Fruit fly (Drosophila melanogaster) whole organism, embryonic: ENCODE results near the gene Mdh1.
A peak's percentile ranks its signal among the peaks of the same experiment; 100 is the strongest.

Source experiments
- ATbp ChIP-seq: fragments of 200-800 bp; sonication (Bioruptor generic); optimal IDR thresholded peaks from 2 replicates; lab custom pipeline; 2017; ENCODE audit warnings: missing biosample characterization, mild to moderate bottlenecking, missing genetic modification characterization, missing genetic modification reagents
- Atf3 ChIP-seq: fragments of 200-800 bp; sonication (Bioruptor generic); optimal IDR thresholded peaks from 3 replicates; lab custom pipeline; 2016; ENCODE audit warnings: missing biosample characterization, missing genetic modification characterization
- B-H2 ChIP-seq: fragments of 200-800 bp; sonication (Bioruptor generic); optimal IDR thresholded peaks from 2 replicates; lab custom pipeline; 2018; ENCODE audit warnings: missing biosample characterization, mild to moderate bottlenecking, missing genetic modification characterization
- BtbVII ChIP-seq: fragments of 200-800 bp; sonication (Bioruptor generic); optimal IDR thresholded peaks from 3 replicates; lab custom pipeline; 2017; ENCODE audit warnings: missing biosample characterization, mild to moderate bottlenecking, missing genetic modification characterization
- Bteb2 ChIP-seq: fragments of 200-800 bp; sonication (Bioruptor generic); optimal IDR thresholded peaks from 2 replicates; lab custom pipeline; 2016; ENCODE audit warnings: missing biosample characterization, missing genetic modification characterization
- CG10147 ChIP-seq: fragments of 200-800 bp; sonication (Bioruptor generic); optimal IDR thresholded peaks from 2 replicates; lab custom pipeline; 2019; ENCODE audit warnings: missing biosample characterization, mild to moderate bottlenecking, missing genetic modification characterization, moderate library complexity
- CG10209 ChIP-seq: fragments of 200-800 bp; sonication (Bioruptor generic); optimal IDR thresholded peaks from 3 replicates; lab custom pipeline; 2017; ENCODE audit warnings: missing biosample characterization, mild to moderate bottlenecking, missing genetic modification characterization, missing genetic modification reagents
- CG1024 ChIP-seq: fragments of 200-800 bp; sonication (Bioruptor generic); IDR thresholded peaks from 2 replicates; pipeline ENCODE4 v1.3.6; 2022; ENCODE audit warnings: missing biosample characterization, missing genetic modification characterization
- CG10959 ChIP-seq: fragments of 200-800 bp; sonication (Bioruptor generic); IDR thresholded peaks from 2 replicates; pipeline ENCODE4 v1.3.6; 2022; ENCODE audit warnings: missing biosample characterization, missing genetic modification characterization
- CG11085 ChIP-seq: fragments of 200-800 bp; sonication (Bioruptor generic); IDR thresholded peaks from 2 replicates; pipeline ENCODE4 v1.3.6; 2022; ENCODE audit warnings: missing biosample characterization, missing genetic modification characterization
- CG12659 ChIP-seq: fragments of 200-800 bp; sonication (Bioruptor generic); optimal IDR thresholded peaks from 3 replicates; lab custom pipeline; 2017; ENCODE audit warnings: mild to moderate bottlenecking, missing biosample characterization, missing genetic modification reagents, missing genetic modification characterization
- CG13287 ChIP-seq: fragments of 200-800 bp; sonication (Bioruptor generic); IDR thresholded peaks from 2 replicates; pipeline ENCODE4 v1.3.6; 2022; ENCODE audit warnings: missing biosample characterization, missing genetic modification characterization; ENCODE audit not compliant: partially characterized antibody
- CG14050 ChIP-seq: fragments of 200-800 bp; sonication (Bioruptor generic); IDR thresholded peaks from 3 replicates; pipeline ENCODE4 v1.3.6; 2022; ENCODE audit warnings: missing biosample characterization, missing genetic modification characterization
- CG14710 ChIP-seq: fragments of 200-800 bp; sonication (Bioruptor generic); optimal IDR thresholded peaks from 3 replicates; lab custom pipeline; 2019; ENCODE audit warnings: missing biosample characterization, mild to moderate bottlenecking, missing genetic modification characterization, moderate library complexity
- CG15514 ChIP-seq: fragments of 200-800 bp; sonication (Bioruptor generic); optimal IDR thresholded peaks from 3 replicates; lab custom pipeline; 2017; ENCODE audit warnings: missing biosample characterization, missing genetic modification characterization, mild to moderate bottlenecking, moderate library complexity, missing genetic modification reagents
- CG32772 ChIP-seq: fragments of 200-800 bp; sonication (Bioruptor generic); IDR thresholded peaks from 2 replicates; pipeline ENCODE4 v1.3.6; 2022; ENCODE audit warnings: missing biosample characterization, missing genetic modification characterization
- CG4617 ChIP-seq: fragments of 200-800 bp; sonication (Bioruptor generic); optimal IDR thresholded peaks from 3 replicates; lab custom pipeline; 2016; ENCODE audit warnings: missing biosample characterization, missing genetic modification characterization, borderline replicate concordance
- CG6254 ChIP-seq: fragments of 200-800 bp; sonication (Bioruptor generic); optimal IDR thresholded peaks from 3 replicates; lab custom pipeline; 2017; ENCODE audit warnings: mild to moderate bottlenecking, missing biosample characterization, missing genetic modification reagents, missing genetic modification characterization
- CG6791 ChIP-seq: fragments of 200-800 bp; sonication (Bioruptor generic); IDR thresholded peaks from 3 replicates; pipeline ENCODE4 v1.3.6; 2022; ENCODE audit warnings: missing biosample characterization, missing genetic modification characterization; ENCODE audit not compliant: partially characterized antibody
- CG7372 ChIP-seq: fragments of 200-800 bp; sonication (Bioruptor generic); IDR thresholded peaks from 2 replicates; pipeline ENCODE4 v1.3.6; 2022; ENCODE audit warnings: missing biosample characterization, missing genetic modification characterization
- CG7786 ChIP-seq: fragments of 200-800 bp; sonication (Bioruptor generic); optimal IDR thresholded peaks from 2 replicates; lab custom pipeline; 2016; ENCODE audit warnings: missing biosample characterization, missing genetic modification characterization
- CG7963 ChIP-seq: fragments of 200-800 bp; sonication (Bioruptor generic); IDR thresholded peaks from 3 replicates; pipeline ENCODE4 v1.3.6; 2022; ENCODE audit warnings: missing biosample characterization, missing genetic modification characterization; ENCODE audit not compliant: partially characterized antibody
- CG8359 ChIP-seq: fragments of 200-800 bp; sonication (Bioruptor generic); optimal IDR thresholded peaks from 2 replicates; lab custom pipeline; 2017; ENCODE audit warnings: missing biosample characterization, mild to moderate bottlenecking, missing genetic modification characterization, borderline replicate concordance
- D ChIP-seq, 2 experiments: fragments of 200-800 bp in 1 of 2; fragments of >200 bp in 1 of 2; sonication (Bioruptor generic) in 1 of 2; optimal IDR thresholded peaks; 2 replicates in 1 of 2; 3 replicates in 1 of 2; lab custom pipeline; 2017; ENCODE audit warnings: mild to moderate bottlenecking in 1 of 2, missing biosample characterization in 1 of 2, missing genetic modification characterization in 1 of 2, missing genetic modification reagents in 1 of 2
- GATAe ChIP-seq: fragments of 200-800 bp; sonication (Bioruptor generic); conservative IDR thresholded peaks from 2 replicates; pipeline ENCODE4 v1.3.6; 2022; ENCODE audit warnings: missing biosample characterization, missing genetic modification characterization
- HLH4C ChIP-seq: fragments of 200-800 bp; sonication (Bioruptor generic); IDR thresholded peaks from 3 replicates; pipeline ENCODE4 v1.3.6; 2022; ENCODE audit warnings: missing biosample characterization, missing genetic modification characterization; ENCODE audit not compliant: partially characterized antibody
- Hsf ChIP-seq: fragments of 200-800 bp; sonication (Bioruptor generic); optimal IDR thresholded peaks from 3 replicates; lab custom pipeline; 2016; ENCODE audit warnings: missing biosample characterization, missing genetic modification characterization
- Jarid2 ChIP-seq: fragments of 200-800 bp; sonication (Bioruptor generic); optimal IDR thresholded peaks from 3 replicates; lab custom pipeline; 2017; ENCODE audit warnings: mild to moderate bottlenecking, missing biosample characterization, missing genetic modification reagents, missing genetic modification characterization
- Kr ChIP-seq: fragments of 200-800 bp; sonication (Bioruptor generic); optimal IDR thresholded peaks from 2 replicates; lab custom pipeline; 2017; ENCODE audit warnings: missing biosample characterization, mild to moderate bottlenecking, missing genetic modification characterization
- MBD-R2 ChIP-seq: fragments of 200-800 bp; sonication (Bioruptor generic); IDR thresholded peaks from 2 replicates; pipeline ENCODE4 v1.3.6; 2022; ENCODE audit warnings: missing biosample characterization, missing genetic modification characterization
- NK7.1 ChIP-seq: fragments of 200-800 bp; sonication (Bioruptor generic); optimal IDR thresholded peaks from 3 replicates; lab custom pipeline; 2016; ENCODE audit warnings: missing biosample characterization, missing genetic modification characterization
- Ptx1 ChIP-seq: fragments of 200-800 bp; sonication (Bioruptor generic); IDR thresholded peaks from 2 replicates; pipeline ENCODE4 v1.3.6; 2022; ENCODE audit warnings: missing biosample characterization, missing genetic modification characterization
- Scr ChIP-seq: fragments of 200-800 bp; sonication (Bioruptor generic); IDR thresholded peaks from 2 replicates; pipeline ENCODE4 v1.3.6; 2022; ENCODE audit warnings: missing biosample characterization, missing genetic modification characterization; ENCODE audit not compliant: partially characterized antibody
- Sox100B ChIP-seq: fragments of 200-800 bp; sonication (Bioruptor generic); optimal IDR thresholded peaks from 3 replicates; lab custom pipeline; 2018; ENCODE audit warnings: missing biosample characterization, mild to moderate bottlenecking, missing genetic modification characterization
- Sry-δ ChIP-seq: fragments of 200-800 bp; sonication (Bioruptor generic); optimal IDR thresholded peaks from 2 replicates; lab custom pipeline; 2016; ENCODE audit warnings: missing biosample characterization, missing genetic modification characterization
- Taf1 ChIP-seq: fragments of 200-800 bp; sonication (Bioruptor generic); IDR thresholded peaks from 2 replicates; pipeline ENCODE4 v1.3.6; 2022; ENCODE audit warnings: missing biosample characterization, missing genetic modification characterization
- bbx ChIP-seq: fragments of 200-800 bp; sonication (Bioruptor generic); IDR thresholded peaks from 2 replicates; pipeline ENCODE4 v1.3.6; 2022; ENCODE audit warnings: missing biosample characterization, missing genetic modification characterization; ENCODE audit not compliant: partially characterized antibody
- chinmo ChIP-seq: fragments of 200-800 bp; sonication (Bioruptor generic); IDR thresholded peaks from 4 replicates; pipeline ENCODE4 v1.3.6; 2022; ENCODE audit warnings: missing biosample characterization, missing genetic modification characterization; ENCODE audit not compliant: partially characterized antibody
- ci ChIP-seq: fragments of 200-800 bp; sonication (Bioruptor generic); IDR thresholded peaks from 3 replicates; pipeline ENCODE4 v1.3.6; 2022; ENCODE audit warnings: missing biosample characterization, missing genetic modification characterization
- dpn ChIP-seq, 2 experiments: fragments of 200-800 bp; sonication (Bioruptor generic); optimal IDR thresholded peaks; 3 replicates each; lab custom pipeline; 2016; ENCODE audit warnings: missing biosample characterization in 2 of 2, missing genetic modification characterization in 2 of 2
- hb ChIP-seq: fragments of 200-800 bp; sonication (Bioruptor generic); IDR thresholded peaks from 3 replicates; pipeline ENCODE4 v1.3.6; 2022; ENCODE audit warnings: missing biosample characterization, missing genetic modification characterization; ENCODE audit not compliant: partially characterized antibody
- klu ChIP-seq: fragments of 200-800 bp; sonication (Bioruptor generic); IDR thresholded peaks from 2 replicates; pipeline ENCODE4 v1.3.6; 2022; ENCODE audit warnings: missing biosample characterization, missing genetic modification characterization
- nmo ChIP-seq: fragments of 200-800 bp; sonication (Bioruptor generic); optimal IDR thresholded peaks from 2 replicates; lab custom pipeline; 2018; ENCODE audit warnings: missing biosample characterization, mild to moderate bottlenecking, missing genetic modification characterization, moderate library complexity
- otp ChIP-seq: fragments of 200-800 bp; sonication (Bioruptor generic); IDR thresholded peaks from 3 replicates; pipeline ENCODE4, ENCODE4 v1.3.6; 2022; ENCODE audit warnings: missing biosample characterization, missing genetic modification characterization
- psq ChIP-seq: fragments of 200-800 bp; sonication (Bioruptor generic); optimal IDR thresholded peaks from 2 replicates; lab custom pipeline; 2017; ENCODE audit warnings: missing biosample characterization, missing genetic modification characterization
- ro ChIP-seq: fragments of 200-800 bp; sonication (Bioruptor generic); IDR thresholded peaks from 2 replicates; pipeline ENCODE4 v1.3.6; 2022; ENCODE audit warnings: missing biosample characterization, missing genetic modification characterization
- sisA ChIP-seq: fragments of 200-800 bp; sonication (Bioruptor generic); IDR thresholded peaks from 2 replicates; pipeline ENCODE4 v1.3.6; 2022; ENCODE audit warnings: missing biosample characterization, missing genetic modification characterization
- stwl ChIP-seq: fragments of 200-800 bp; sonication (Bioruptor generic); optimal IDR thresholded peaks from 3 replicates; lab custom pipeline; 2018; ENCODE audit warnings: missing biosample characterization, mild to moderate bottlenecking, missing genetic modification characterization, moderate library complexity
- tap ChIP-seq: fragments of 200-800 bp; optimal IDR thresholded peaks from 3 replicates; lab custom pipeline; 2019; ENCODE audit warnings: missing biosample characterization, mild to moderate bottlenecking, missing genetic modification characterization, moderate library complexity

The Mdh1 gene

DNA sequence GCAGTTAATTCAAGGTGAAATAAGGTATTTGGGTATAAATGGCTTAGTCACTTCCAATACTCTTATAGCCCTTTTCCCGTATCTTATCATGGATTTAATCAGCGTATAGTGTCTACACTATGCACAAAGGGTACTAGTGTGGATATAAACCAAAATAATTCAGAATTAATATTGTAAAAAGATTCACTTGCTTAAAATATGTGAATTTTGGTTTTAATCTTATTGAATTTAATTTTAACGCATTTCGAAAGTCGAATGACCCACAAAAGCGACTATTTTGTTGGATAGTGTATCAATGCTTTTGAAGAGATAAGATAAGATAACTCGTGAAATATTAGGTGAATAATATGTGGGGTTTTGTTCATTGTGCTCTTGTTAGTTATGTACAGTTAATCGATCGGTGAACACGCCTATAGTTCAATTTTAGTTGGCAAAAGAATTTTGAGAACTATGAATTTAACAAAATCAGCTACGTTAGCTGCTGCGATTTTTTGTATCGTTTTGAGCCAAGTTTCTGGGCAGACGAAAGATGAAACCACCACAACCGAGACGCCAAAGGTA lies 14.2 kb downstream of the Mdh1 start, which contains the start of gene CG5096 (continued):
- TF ChIP-seq CG12659 (GFP tag; lab: Kevin White, UChicago): peak; percentile 90
- TF ChIP-seq hb (GFP tag; lab: Robert Waterston, UW): no peak
- TF ChIP-seq ro (GFP tag; lab: Robert Waterston, UW): peak; percentile 39; the same call in 1 of the 2 replicates
- peak; percentile 45 for TF ChIP-seq CG4617 (GFP tag; lab: Kevin White, UChicago)
- no peak for TF ChIP-seq Jarid2
- TF ChIP-seq HLH4C (GFP tag; lab: Robert Waterston, UW): no peak
- TF ChIP-seq Hsf (GFP tag; lab: Kevin White, UChicago): peak; percentile 79
- TF ChIP-seq CG14050 (GFP tag; lab: Robert Waterston, UW): peak; percentile 87
- TF ChIP-seq psq: peak; percentile 49
- no peak for TF ChIP-seq D (optimal IDR thresholded peaks at IDR 0.05; lab: Kevin White, UChicago)
- peak; percentile 64 for TF ChIP-seq D (GFP tag; optimal IDR thresholded peaks at IDR 0.05; lab: Kevin White, UChicago)
- TF ChIP-seq CG32772 (GFP tag; lab: Robert Waterston, UW): peak; percentile 79
- TF ChIP-seq CG10959 (GFP tag; lab: Robert Waterston, UW): peak; percentile 51; the same call in 1 of the 2 replicates
- peak; percentile 88 for TF ChIP-seq nmo (GFP tag; lab: Kevin White, UChicago)
- TF ChIP-seq CG11085 (GFP tag; lab: Robert Waterston, UW): peak; percentile 83
- peak; percentile 84 for TF ChIP-seq CG7786 (GFP tag; lab: Kevin White, UChicago)
- TF ChIP-seq CG7372 (GFP tag; lab: Robert Waterston, UW): peak; percentile 81
- peak; percentile 88 for TF ChIP-seq CG10209 (GFP tag; lab: Kevin White, UChicago)
- TF ChIP-seq otp: peak; percentile 87
- peak; percentile 90 for TF ChIP-seq BtbVII (GFP tag; lab: Kevin White, UChicago)
- TF ChIP-seq Sox100B (GFP tag; lab: Kevin White, UChicago): peak; percentile 83
- peak; percentile 72; the same call in 1 of the 2 replicates for TF ChIP-seq sisA (GFP tag; lab: Robert Waterston, UW)
- peak; percentile 80 to 82 for TF ChIP-seq dpn (GFP tag; optimal IDR thresholded peaks at IDR 0.05; lab: Kevin White, UChicago)
- no peak for TF ChIP-seq bbx
- TF ChIP-seq GATAe (GFP tag; lab: Robert Waterston, UW): peak; percentile 100
- TF ChIP-seq tap: peak; percentile 94
- TF ChIP-seq klu: peak; percentile 71
- peak; percentile 80 for TF ChIP-seq Bteb2 (GFP tag; lab: Kevin White, UChicago)
- TF ChIP-seq CG10147: peak; percentile 85
- TF ChIP-seq Taf1 (GFP tag; lab: Robert Waterston, UW): peak; percentile 82
- TF ChIP-seq CG7963 (GFP tag; lab: Robert Waterston, UW): no peak
- peak; percentile 60 for TF ChIP-seq CG6254 (GFP tag; lab: Kevin White, UChicago)
- TF ChIP-seq B-H2 (GFP tag; lab: Kevin White, UChicago): peak; percentile 84
- peak; percentile 94 for TF ChIP-seq ci (GFP tag; lab: Robert Waterston, UW)
- peak; percentile 82 for TF ChIP-seq ATbp (GFP tag; lab: Kevin White, UChicago)
- no peak for TF ChIP-seq CG6791
- TF ChIP-seq Kr (GFP tag; lab: Kevin White, UChicago): no peak
- TF ChIP-seq CG8359: peak; percentile 49
- TF ChIP-seq CG1024 (GFP tag; lab: Robert Waterston, UW): peak; percentile 70

DNA sequence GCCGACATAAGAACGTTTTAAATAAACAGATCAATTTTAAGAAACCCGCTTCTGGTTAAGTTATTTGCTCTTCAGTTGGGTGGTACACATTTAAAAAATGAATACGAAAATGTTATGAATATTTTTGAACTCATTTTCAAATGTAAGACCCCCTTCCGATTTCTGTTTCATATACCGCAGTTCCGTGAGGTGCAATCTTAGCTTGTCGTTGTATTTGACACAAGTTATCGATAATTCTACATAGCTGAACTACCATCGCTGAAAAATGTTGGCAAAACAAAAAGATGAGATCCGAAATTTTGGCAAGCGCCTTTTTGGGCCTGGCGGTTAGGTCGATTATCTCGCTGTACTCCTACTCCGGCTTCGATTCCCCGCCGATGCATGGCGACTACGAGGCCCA lies 16.3 kb downstream of the Mdh1 start, which contains the start of gene gny:
gny (plus strand) TSS at position 239 of the 400 bp plus-strand sequence.
- TF ChIP-seq nmo (GFP tag; lab: Kevin White, UChicago) (peak; percentile 3), MBD-R2 (peak; percentile 88), CG14710 (tag; lab: Kevin White, UChicago) (peak; percentile 3), Scr (peak; percentile 29), CG13287 (GFP tag; lab: Robert Waterston, UW) (peak; percentile 42; the same call in 1 of the 2 replicates), Ptx1 (GFP tag; lab: Robert Waterston, UW) (no peak), chinmo (0 out of 4 replicates have a peak, but pooled peaks have one; percentile 25), NK7.1 (GFP tag; lab: Kevin White, UChicago) (no peak), stwl (tag; lab: Kevin White, UChicago) (peak; percentile 42), CG4617 (GFP tag; lab: Kevin White, UChicago) (peak; percentile 47), Sry-δ (GFP tag; lab: Kevin White, UChicago) (peak; percentile 87), Atf3 (GFP tag; lab: Kevin White, UChicago) (no peak), CG15514 (GFP tag; lab: Kevin White, UChicago) (peak; percentile 6)
